Worm (Caenorhabditis elegans) whole organism, mixed stage, embryonic: ENCODE data around the gene nhr-28.

Experiments
- ces-1 ChIP-seq: fragments of 150-350 bp; optimal IDR thresholded peaks from 2 replicates; lab custom pipeline; 2014; ENCODE audit warnings: missing biosample characterization, missing genetic modification reagents, missing genetic modification characterization
- drap-1 ChIP-seq: fragments of 200-800 bp; sonication (Bioruptor generic); optimal IDR thresholded peaks from 3 replicates; lab custom pipeline; 2018; ENCODE audit warnings: mild to moderate bottlenecking, missing genetic modification characterization, missing compliant biosample characterization
- elt-3 ChIP-seq: fragments of 150-350 bp; optimal IDR thresholded peaks from 2 replicates; lab custom pipeline; 2014; ENCODE audit warnings: missing biosample characterization, missing genetic modification characterization
- mep-1 ChIP-seq: fragments of 150-350 bp; optimal IDR thresholded peaks from 2 replicates; lab custom pipeline; 2017; ENCODE audit warnings: missing biosample characterization, missing genetic modification reagents, missing genetic modification characterization, inconsistent platforms
- nhr-12 ChIP-seq: fragments of 150-350 bp; optimal IDR thresholded peaks from 2 replicates; lab custom pipeline; 2014; ENCODE audit warnings: missing biosample characterization, missing genetic modification characterization
- nhr-237 ChIP-seq: fragments of 150-350 bp; optimal IDR thresholded peaks from 2 replicates; lab custom pipeline; 2014; ENCODE audit warnings: missing biosample characterization, missing genetic modification characterization
- nhr-76 ChIP-seq: sonication (generic microtip); optimal IDR thresholded peaks from 2 replicates; lab custom pipeline; 2017; ENCODE audit warnings: missing biosample characterization, missing genetic modification characterization
- snpc-4 ChIP-seq: fragments of 150-350 bp; optimal IDR thresholded peaks from 2 replicates; lab custom pipeline; 2014; ENCODE audit warnings: missing biosample characterization, missing genetic modification characterization
- sptf-1 ChIP-seq: sonication (generic microtip); optimal IDR thresholded peaks from 2 replicates; lab custom pipeline; 2017; ENCODE audit warnings: mild to moderate bottlenecking, missing genetic modification characterization, moderate library complexity, missing compliant biosample characterization
- ztf-11 ChIP-seq: fragments of 150-350 bp; optimal IDR thresholded peaks from 2 replicates; lab custom pipeline; 2014; ENCODE audit warnings: missing biosample characterization, missing genetic modification characterization

- TF ChIP-seq nhr-76 (tag; lab: Kevin White, UChicago) (no peak), ces-1 (GFP tag; lab: Kevin White, UChicago) (no peak), mep-1 (tag; lab: Kevin White, UChicago) (no peak), ztf-11 (tag; lab: Kevin White, UChicago) (no peak), sptf-1 (tag; lab: Kevin White, UChicago) (no peak), snpc-4 (no peak), drap-1 (GFP tag; lab: Kevin White, UChicago) (no peak), elt-3 (no peak), nhr-12 (no peak), nhr-237 (tag; lab: Kevin White, UChicago) (no peak)
Measured at ce11 chrX:16342256-16342655, 12.5 kb upstream of the nhr-28 start.
